Worm (Caenorhabditis elegans): ENCODE measurements around the gene fbxa-7.
A peak's percentile ranks its signal among the peaks of the same experiment; 100 is the strongest.
"Not testable (repeated sequence)": the region's sequence is repeated elsewhere in the genome, so short reads cannot be mapped to it uniquely, and the experiment has no call there.

Gene fbxa-7

ce11 chrIII:2276842-2277241 is 25.6 kb upstream of the fbxa-7 start, which contains the start of gene Y54F10BM.21:
Gene Y54F10BM.21 (plus strand): TSS chrIII:2277142.
- TF ChIP-seq elt-2 (tag; optimal IDR thresholded peaks at IDR 0.05) (no peak), fkh-2 (tag; optimal IDR thresholded peaks at IDR 0.05) (no peak), nhr-67 (tag; optimal IDR thresholded peaks at IDR 0.05) (no peak)

ce11 chrIII:2272732-2273131 is 21.5 kb upstream of the fbxa-7 start, which contains the start of gene fbxa-39:
Gene fbxa-39 (plus strand): TSS chrIII:2273032.
- TF ChIP-seq nhr-67 (tag; optimal IDR thresholded peaks at IDR 0.05) (no peak), egl-27 (tag; optimal IDR thresholded peaks at IDR 0.05) (no peak), ceh-9 (tag; optimal IDR thresholded peaks at IDR 0.05) (no peak), nhr-76 (tag; optimal IDR thresholded peaks at IDR 0.05) (no peak), elt-2 (tag; optimal IDR thresholded peaks at IDR 0.05) (no peak), skn-1 (tag; optimal IDR thresholded peaks at IDR 0.05) (no peak), lin-39 (tag; optimal IDR thresholded peaks at IDR 0.05) (no peak), ztf-11 (tag; optimal IDR thresholded peaks at IDR 0.05) (no peak), lin-15B (tag; optimal IDR thresholded peaks at IDR 0.05) (no peak), zag-1 (tag; optimal IDR thresholded peaks at IDR 0.05) (no peak), nhr-43 (tag; optimal IDR thresholded peaks at IDR 0.05; ENCODE audit: poor library complexity, severe bottlenecking) (no peak), ZK546.5 (tag; optimal IDR thresholded peaks at IDR 0.05) (no peak), R02D3.7 (tag; optimal IDR thresholded peaks at IDR 0.05) (no peak)

DNA sequence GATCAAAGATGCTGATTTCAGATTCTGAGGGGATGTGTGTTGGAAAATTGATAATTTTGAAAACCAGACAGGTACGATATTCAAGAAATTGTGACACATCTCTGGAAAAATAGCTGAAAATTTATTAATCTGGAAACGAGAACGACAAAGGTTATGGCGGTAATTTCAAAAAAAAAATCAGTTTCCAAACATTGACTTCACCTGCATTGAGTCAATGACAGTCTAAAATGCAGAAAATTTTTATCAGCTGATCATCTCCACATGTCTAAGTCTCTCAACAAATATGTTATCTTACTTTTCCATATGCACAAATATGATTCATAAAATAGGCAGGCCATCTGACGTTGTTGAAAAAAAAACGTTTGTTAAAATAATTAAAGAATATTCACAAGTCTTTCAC is 20.8 kb upstream of the fbxa-7 start, which contains the start of gene fbxa-48:
TSS of gene fbxa-48 (minus strand) at position 101 of the 400 bp plus-strand sequence.
- TF ChIP-seq elt-3 (tag; optimal IDR thresholded peaks at IDR 0.05) (no peak), elt-2 (tag; optimal IDR thresholded peaks at IDR 0.05) (peak; percentile 38), ztf-11 (tag; optimal IDR thresholded peaks at IDR 0.05) (no peak), nhr-67 (tag; optimal IDR thresholded peaks at IDR 0.05) (no peak), fkh-10 (GFP tag; optimal IDR thresholded peaks at IDR 0.05) (no peak), pqm-1 (tag; optimal IDR thresholded peaks at IDR 0.05) (peak; percentile 2)

- no peak for TF ChIP-seq egl-5 (tag; optimal IDR thresholded peaks at IDR 0.05)
- TF ChIP-seq tbx-2 (tag; optimal IDR thresholded peaks at IDR 0.05), result no peak
- TF ChIP-seq nhr-67 (tag; optimal IDR thresholded peaks at IDR 0.05), result no peak
- no peak for TF ChIP-seq elt-1 (tag; optimal IDR thresholded peaks at IDR 0.05)
- TF ChIP-seq egl-27 (tag; optimal IDR thresholded peaks at IDR 0.05), result no peak
- peak; percentile 74 for TF ChIP-seq pqm-1 (tag; optimal IDR thresholded peaks at IDR 0.05)
- no peak for TF ChIP-seq nhr-11 (tag; optimal IDR thresholded peaks at IDR 0.05)
- TF ChIP-seq sea-2 (GFP tag; optimal IDR thresholded peaks at IDR 0.05), result no peak
- TF ChIP-seq snpc-4 (tag; optimal IDR thresholded peaks at IDR 0.05), result no peak
- TF ChIP-seq elt-2 (tag; optimal IDR thresholded peaks at IDR 0.05), result peak; percentile 81
Observed at ce11 chrIII:2265986-2266701, 14.9 kb upstream of the fbxa-7 start, which contains the start of gene fbxa-9. Gene fbxa-9 (plus strand): TSS chrIII:2266651.

- TF ChIP-seq sea-2 (GFP tag; optimal IDR thresholded peaks at IDR 0.05) (no peak), unc-39 (tag; optimal IDR thresholded peaks at IDR 0.05) (no peak), fkh-2 (tag; optimal IDR thresholded peaks at IDR 0.05) (no peak), ama-1 (optimal IDR thresholded peaks at IDR 0.05) (no peak), lin-39 (tag; optimal IDR thresholded peaks at IDR 0.05) (no peak), ztf-11 (tag; optimal IDR thresholded peaks at IDR 0.05) (no peak)
Observed at ce11 chrIII:2262942-2263341, 11.7 kb upstream of the fbxa-7 start, which contains the start of gene Y54F10BM.6. Gene Y54F10BM.6 (plus strand): TSS chrIII:2263242.

DNA sequence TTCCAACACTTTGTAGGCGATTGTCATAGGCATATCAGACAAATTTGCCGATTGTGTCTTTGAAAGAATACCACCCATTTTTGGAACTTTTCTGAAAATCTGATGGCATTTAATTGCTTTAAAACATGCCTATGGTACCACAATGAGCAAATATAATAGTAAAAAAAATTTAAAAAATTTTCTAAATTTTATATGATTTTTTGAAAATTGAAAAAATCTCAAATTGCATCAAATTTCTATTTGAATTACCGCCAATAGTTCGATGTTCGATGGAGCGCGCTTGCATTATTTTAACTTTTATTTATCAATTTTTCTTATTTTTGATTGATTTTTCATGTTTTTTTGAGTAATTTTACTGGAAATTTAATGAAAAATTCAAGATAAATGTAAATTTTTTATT is 10.1 kb upstream of the fbxa-7 start, which contains the start of gene fbxa-42:
TSS of gene fbxa-42 (minus strand) at position 101 of the 400 bp plus-strand sequence.
- TF ChIP-seq unc-39 (tag; optimal IDR thresholded peaks at IDR 0.05); nhr-43 (tag; optimal IDR thresholded peaks at IDR 0.05; ENCODE audit: poor library complexity, severe bottlenecking); skn-1 (tag; optimal IDR thresholded peaks at IDR 0.05): not testable (repeated sequence)

ce11 chrIII:2259329-2259728 is 8.1 kb upstream of the fbxa-7 start:
- TF ChIP-seq ceh-28 (tag; optimal IDR thresholded peaks at IDR 0.05) (no peak), fkh-10 (GFP tag; optimal IDR thresholded peaks at IDR 0.05) (no peak), fos-1 (tag; optimal IDR thresholded peaks at IDR 0.05) (no peak), nhr-237 (tag; optimal IDR thresholded peaks at IDR 0.05) (no peak)
